Worm (Caenorhabditis elegans): ENCODE results near the gene ceh-89.

Gene ceh-89

DNA sequence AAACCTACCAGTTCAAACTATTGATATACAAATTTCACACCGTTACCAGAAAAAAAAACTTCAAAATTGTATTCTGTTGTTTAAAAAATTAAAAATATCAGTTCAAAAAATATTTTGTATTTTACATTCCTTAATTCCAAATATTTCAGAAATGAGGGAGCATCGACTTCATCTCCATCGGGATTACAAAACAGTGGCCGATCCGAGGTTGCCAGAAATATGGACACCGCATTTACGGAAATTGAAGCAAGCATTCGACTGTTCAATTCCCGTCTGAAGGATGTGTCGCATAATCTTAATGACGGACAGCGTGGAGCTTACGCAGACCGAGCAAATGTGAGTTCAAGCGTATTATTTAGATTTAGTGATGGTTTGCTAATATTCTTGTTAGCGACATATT lies 9.1 kb upstream of the ceh-89 start:
- TF ChIP-seq sma-3 (GFP tag; optimal IDR thresholded peaks at IDR 0.05) = no peak

ce11 chrX:14134244-14134643 lies 7.5 kb upstream of the ceh-89 start, which contains the start of gene F28H6.8:
F28H6.8 (minus strand) TSS chrX:14134344.
- TF ChIP-seq nhr-21 (tag; optimal IDR thresholded peaks at IDR 0.05) (no peak), ztf-11 (tag; optimal IDR thresholded peaks at IDR 0.05) (no peak), F13H6.1 (tag; optimal IDR thresholded peaks at IDR 0.05) (no peak), skn-1 (tag; optimal IDR thresholded peaks at IDR 0.05) (no peak), crh-2 (tag; optimal IDR thresholded peaks at IDR 0.05) (no peak), unc-55 (GFP tag; optimal IDR thresholded peaks at IDR 0.05) (no peak), lin-13 (GFP tag; optimal IDR thresholded peaks at IDR 0.05) (no peak), lin-11 (tag; optimal IDR thresholded peaks at IDR 0.05) (no peak), nhr-11 (tag; optimal IDR thresholded peaks at IDR 0.05) (no peak), nhr-23 (tag; optimal IDR thresholded peaks at IDR 0.05) (no peak), blmp-1 (tag; optimal IDR thresholded peaks at IDR 0.05; ENCODE audit: insufficient read depth) (no peak), ceh-16 (tag; optimal IDR thresholded peaks at IDR 0.05) (no peak), zag-1 (tag; optimal IDR thresholded peaks at IDR 0.05) (no peak), mab-5 (tag; optimal IDR thresholded peaks at IDR 0.05) (no peak), ztf-1 (GFP tag; conservative IDR thresholded peaks at IDR 0.05) (no peak), lsy-2 (tag; optimal IDR thresholded peaks at IDR 0.05) (no peak), elt-3 (tag; optimal IDR thresholded peaks at IDR 0.05) (no peak), sem-4 (tag; optimal IDR thresholded peaks at IDR 0.05) (no peak)

ce11 chrX:14134883-14135282 lies 6.9 kb upstream of the ceh-89 start:
- TF ChIP-seq sem-4 (tag; optimal IDR thresholded peaks at IDR 0.05) (no peak), lin-13 (GFP tag; optimal IDR thresholded peaks at IDR 0.05) (peak; percentile 7), ztf-11 (tag; optimal IDR thresholded peaks at IDR 0.05) (no peak), sma-3 (GFP tag; optimal IDR thresholded peaks at IDR 0.05) (peak; percentile 2)

DNA sequence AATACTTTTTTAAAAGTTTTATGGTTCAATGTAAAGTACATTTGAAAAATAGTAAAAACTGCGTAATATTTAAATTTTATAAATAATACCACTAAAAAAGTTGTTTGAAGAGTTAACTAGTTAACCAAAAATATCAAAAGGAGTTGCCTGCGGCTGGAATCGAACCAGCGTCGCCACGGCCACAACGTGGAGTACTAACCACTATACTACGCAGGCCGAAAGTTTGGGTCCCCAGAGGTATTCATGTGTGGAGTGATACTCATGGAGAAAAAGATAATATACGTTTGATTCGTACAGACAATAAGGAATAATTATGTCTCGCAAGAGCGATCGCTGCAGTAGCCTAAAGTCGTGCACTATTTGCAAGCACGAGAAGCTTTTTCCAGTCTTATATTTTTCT lies 5.0 kb upstream of the ceh-89 start:
- peak; percentile 20 for TF ChIP-seq sma-3 (GFP tag; optimal IDR thresholded peaks at IDR 0.05)
- TF ChIP-seq crh-2 (tag; optimal IDR thresholded peaks at IDR 0.05) = peak; percentile 5

ce11 chrX:14140040-14140439 lies 1.7 kb upstream of the ceh-89 start, which contains the start of gene nkat-1:
nkat-1 (minus strand) TSS chrX:14140140.
- TF ChIP-seq egl-27 (tag; optimal IDR thresholded peaks at IDR 0.05) (no peak), nhr-11 (tag; optimal IDR thresholded peaks at IDR 0.05) (no peak), nhr-10 (tag; optimal IDR thresholded peaks at IDR 0.05) (no peak), ceh-16 (tag; optimal IDR thresholded peaks at IDR 0.05) (no peak), blmp-1 (tag; optimal IDR thresholded peaks at IDR 0.05; ENCODE audit: insufficient read depth) (no peak), C34F6.9 (tag; optimal IDR thresholded peaks at IDR 0.05) (no peak), ZK546.5 (tag; optimal IDR thresholded peaks at IDR 0.05) (no peak), sma-3 (GFP tag; optimal IDR thresholded peaks at IDR 0.05) (no peak), nhr-21 (tag; optimal IDR thresholded peaks at IDR 0.05) (no peak), unc-55 (GFP tag; optimal IDR thresholded peaks at IDR 0.05) (no peak), zag-1 (tag; optimal IDR thresholded peaks at IDR 0.05) (no peak), lin-39 (tag; optimal IDR thresholded peaks at IDR 0.05) (no peak), snpc-4 (tag; optimal IDR thresholded peaks at IDR 0.05) (no peak)

ce11 chrX:14141344-14141841 lies 353 bp upstream of the ceh-89 start:
- TF ChIP-seq F13H6.1 (tag; optimal IDR thresholded peaks at IDR 0.05) (no peak), snpc-4 (tag; optimal IDR thresholded peaks at IDR 0.05) (no peak), C34F6.9 (tag; optimal IDR thresholded peaks at IDR 0.05) (peak; percentile 24)

DNA sequence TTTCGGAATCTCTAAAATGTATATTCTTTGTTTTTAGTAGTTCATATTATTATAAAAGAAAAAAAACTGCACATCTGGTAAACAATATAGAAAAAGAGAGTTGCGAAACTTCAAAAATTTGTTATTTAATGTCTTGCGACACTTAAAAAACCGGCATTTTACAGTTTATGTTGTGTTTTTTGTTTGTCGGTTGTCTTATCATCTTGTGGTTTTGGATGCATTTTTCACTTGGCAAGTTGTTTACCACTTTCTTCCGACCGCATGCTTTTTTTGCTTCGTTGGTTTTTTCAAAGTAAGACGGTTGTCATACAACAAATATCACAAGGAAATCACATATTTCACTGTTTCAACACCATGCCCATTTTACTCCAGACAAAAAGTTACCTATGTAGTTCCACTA lies 3.9 kb downstream of the ceh-89 start:
- TF ChIP-seq nhr-237 (tag; optimal IDR thresholded peaks at IDR 0.05) (no peak), crh-2 (tag; optimal IDR thresholded peaks at IDR 0.05) (peak; percentile 16), nhr-129 (tag; optimal IDR thresholded peaks at IDR 0.05) (peak; percentile 35)

ce11 chrX:14146740-14147140 lies 5.0 kb downstream of the ceh-89 start:
- no peak for TF ChIP-seq dmd-4 (tag; optimal IDR thresholded peaks at IDR 0.05)
- TF ChIP-seq peb-1 (tag; optimal IDR thresholded peaks at IDR 0.05) = peak; percentile 55
- TF ChIP-seq sma-9 (GFP tag; optimal IDR thresholded peaks at IDR 0.05) = peak; percentile 85
- TF ChIP-seq sma-9 (tag; optimal IDR thresholded peaks at IDR 0.05) = no peak
- TF ChIP-seq Y55F3AM.14 (GFP tag; optimal IDR thresholded peaks at IDR 0.05) = peak; percentile 49
- no peak for TF ChIP-seq unc-39 (tag; optimal IDR thresholded peaks at IDR 0.05)
- TF ChIP-seq nhr-129 (tag; optimal IDR thresholded peaks at IDR 0.05) = peak; percentile 94
- TF ChIP-seq nhr-10 (tag; optimal IDR thresholded peaks at IDR 0.05) = no peak
- TF ChIP-seq nhr-11 (tag; optimal IDR thresholded peaks at IDR 0.05) = no peak
- TF ChIP-seq nhr-25 (tag; optimal IDR thresholded peaks at IDR 0.05) = peak; percentile 87
- TF ChIP-seq mdl-1 (tag; optimal IDR thresholded peaks at IDR 0.05) = peak in 1 of 2 experiments; percentile 69
- TF ChIP-seq nhr-237 (tag; optimal IDR thresholded peaks at IDR 0.05) = no peak
- peak; percentile 78 for TF ChIP-seq F13H6.1 (tag; optimal IDR thresholded peaks at IDR 0.05)
- TF ChIP-seq sem-4 (tag; optimal IDR thresholded peaks at IDR 0.05) = peak; percentile 68
- TF ChIP-seq mbf-1 (tag; optimal IDR thresholded peaks at IDR 0.05) = no peak
- no peak for TF ChIP-seq ceh-16 (tag; optimal IDR thresholded peaks at IDR 0.05)
- TF ChIP-seq ama-1 (optimal IDR thresholded peaks at IDR 0.05) = peak; percentile 63
- TF ChIP-seq nhr-12 (tag; optimal IDR thresholded peaks at IDR 0.05) = no peak

Data from whole organism, L2 larva.